Worm (Caenorhabditis elegans): ENCODE measurements around the gene Y67D2.2.

Gene Y67D2.2

ce11 chrIII:1583529-1583928 lies 24.9 kb downstream of the Y67D2.2 start:
- TF ChIP-seq ceh-48 (tag; optimal IDR thresholded peaks at IDR 0.05) (peak; percentile 89), pros-1 (tag; optimal IDR thresholded peaks at IDR 0.05) (no peak)

- no peak for TF ChIP-seq ceh-30 (tag; optimal IDR thresholded peaks at IDR 0.05)
- TF ChIP-seq ceh-48 (tag; optimal IDR thresholded peaks at IDR 0.05) = peak; percentile 41
- TF ChIP-seq fkh-10 (GFP tag; optimal IDR thresholded peaks at IDR 0.05) = no peak
- TF ChIP-seq zip-5 (tag; optimal IDR thresholded peaks at IDR 0.05) = no peak
- TF ChIP-seq pat-9 (tag; optimal IDR thresholded peaks at IDR 0.05) = no peak
- no peak for TF ChIP-seq Y22D7AL.16 (tag; optimal IDR thresholded peaks at IDR 0.05)
- TF ChIP-seq hlh-15 (tag; optimal IDR thresholded peaks at IDR 0.05) = no peak
- TF ChIP-seq lin-11 (tag; optimal IDR thresholded peaks at IDR 0.05) = no peak
Observed at ce11 chrIII:1584216-1584715, 25.7 kb downstream of the Y67D2.2 start.

DNA sequence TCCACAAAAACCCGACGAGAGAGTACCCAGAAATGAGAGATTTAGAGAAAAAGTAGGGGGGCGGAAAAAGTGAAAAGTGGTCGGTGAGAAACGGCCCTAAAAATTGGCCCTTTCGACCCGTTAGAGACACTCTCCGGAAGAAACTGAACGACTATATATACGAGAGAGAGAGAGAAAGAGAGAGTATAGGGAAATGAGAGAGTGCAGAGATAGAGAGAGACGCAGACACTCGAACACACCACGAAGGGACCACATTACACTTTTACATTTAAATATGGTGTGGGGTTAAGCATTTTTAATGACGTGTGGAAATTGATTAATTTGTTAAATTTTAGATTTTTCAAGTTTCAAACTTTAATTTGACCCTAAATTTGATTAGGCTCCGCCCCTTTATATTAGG lies 33.1 kb downstream of the Y67D2.2 start:
- no peak for TF ChIP-seq unc-86 (tag; optimal IDR thresholded peaks at IDR 0.05)
- no peak for TF ChIP-seq sox-2 (GFP tag; IDR thresholded peaks at IDR 0.05)
- no peak for TF ChIP-seq ceh-30 (tag; optimal IDR thresholded peaks at IDR 0.05)
- no peak for TF ChIP-seq hlh-30 (tag; optimal IDR thresholded peaks at IDR 0.05; ENCODE audit: insufficient read depth)
- TF ChIP-seq pqm-1 (tag; optimal IDR thresholded peaks at IDR 0.05) = no peak
- peak; percentile 5 for TF ChIP-seq ceh-19 (GFP tag; optimal IDR thresholded peaks at IDR 0.05)
- TF ChIP-seq ceh-2 (tag; optimal IDR thresholded peaks at IDR 0.05) = no peak
- TF ChIP-seq pag-3 (tag; optimal IDR thresholded peaks at IDR 0.05; ENCODE audit: borderline replicate concordance) = no peak
- TF ChIP-seq hlh-8 (tag; optimal IDR thresholded peaks at IDR 0.05) = no peak
- TF ChIP-seq ref-2 (tag; optimal IDR thresholded peaks at IDR 0.05) = no peak
- no peak for TF ChIP-seq mec-3 (tag; optimal IDR thresholded peaks at IDR 0.05; ENCODE audit: borderline replicate concordance)
- no peak for TF ChIP-seq K02D7.2 (tag; optimal IDR thresholded peaks at IDR 0.05)
- TF ChIP-seq dve-1 (tag; optimal IDR thresholded peaks at IDR 0.05) = no peak
- no peak for TF ChIP-seq pha-2 (tag; optimal IDR thresholded peaks at IDR 0.05)
- no peak for TF ChIP-seq ceh-45 (GFP tag; IDR thresholded peaks at IDR 0.05)
- no peak for TF ChIP-seq ztf-16 (tag; optimal IDR thresholded peaks at IDR 0.05)
- no peak for TF ChIP-seq odd-2 (tag; optimal IDR thresholded peaks at IDR 0.05)
- peak; percentile 65 for TF ChIP-seq nfya-1 (tag; optimal IDR thresholded peaks at IDR 0.05)
- no peak for TF ChIP-seq dmd-4 (tag; optimal IDR thresholded peaks at IDR 0.05; ENCODE audit: borderline replicate concordance)
- TF ChIP-seq tbx-7 (tag; optimal IDR thresholded peaks at IDR 0.05) = no peak
- peak; percentile 55 for TF ChIP-seq ceh-31 (tag; optimal IDR thresholded peaks at IDR 0.05)
- no peak for TF ChIP-seq lim-6 (tag; optimal IDR thresholded peaks at IDR 0.05)
- TF ChIP-seq ceh-34 (tag; optimal IDR thresholded peaks at IDR 0.05) = peak; percentile 23
- TF ChIP-seq hlh-6 (tag; optimal IDR thresholded peaks at IDR 0.05) = no peak
- TF ChIP-seq unc-55 (GFP tag; optimal IDR thresholded peaks at IDR 0.05) = peak; percentile 20
- TF ChIP-seq fkh-10 (GFP tag; optimal IDR thresholded peaks at IDR 0.05) = no peak
- peak; percentile 55 for TF ChIP-seq unc-42 (tag; optimal IDR thresholded peaks at IDR 0.05)
- no peak for TF ChIP-seq fax-1 (tag; optimal IDR thresholded peaks at IDR 0.05)
- no peak for TF ChIP-seq hlh-15 (tag; optimal IDR thresholded peaks at IDR 0.05)
- TF ChIP-seq ceh-22 (tag; optimal IDR thresholded peaks at IDR 0.05) = no peak
- no peak for TF ChIP-seq ceh-24 (tag; optimal IDR thresholded peaks at IDR 0.05)
- no peak for TF ChIP-seq hlh-13 (GFP tag; optimal IDR thresholded peaks at IDR 0.05)
- no peak for TF ChIP-seq C38D4.7 (GFP tag; optimal IDR thresholded peaks at IDR 0.05)
- no peak for TF ChIP-seq ttx-3 (tag; optimal IDR thresholded peaks at IDR 0.05)
- no peak for TF ChIP-seq sdc-2 (tag; optimal IDR thresholded peaks at IDR 0.05)
- no peak for TF ChIP-seq ceh-9 (tag; optimal IDR thresholded peaks at IDR 0.05)
- TF ChIP-seq ceh-48 (tag; optimal IDR thresholded peaks at IDR 0.05) = no peak
- TF ChIP-seq che-1 (tag; optimal IDR thresholded peaks at IDR 0.05) = no peak
